Fruit fly (Drosophila melanogaster) whole organism, prepupa: ENCODE data around the gene CG1440.

ENCODE experiments used
- CG10669 ChIP-seq: fragments of 200-800 bp; sonication (Bioruptor generic); optimal IDR thresholded peaks from 3 replicates; lab custom pipeline; 2018; ENCODE audit warnings: missing biosample characterization, mild to moderate bottlenecking, missing genetic modification characterization, moderate library complexity
- CG16779 ChIP-seq: fragments of 200-800 bp; sonication (Bioruptor generic); optimal IDR thresholded peaks from 3 replicates; lab custom pipeline; 2017; ENCODE audit warnings: missing biosample characterization, mild to moderate bottlenecking, missing genetic modification characterization
- Eip75B ChIP-seq: fragments of 200-800 bp; sonication (Bioruptor generic); optimal IDR thresholded peaks from 3 replicates; lab custom pipeline; 2016; ENCODE audit warnings: missing biosample characterization, missing genetic modification characterization
- Ets21C ChIP-seq: fragments of 200-800 bp; sonication (Bioruptor generic); optimal IDR thresholded peaks from 3 replicates; lab custom pipeline; 2016; ENCODE audit warnings: missing biosample characterization, missing genetic modification characterization
- OdsH ChIP-seq: fragments of 200-800 bp; sonication (Bioruptor generic); optimal IDR thresholded peaks from 3 replicates; lab custom pipeline; 2016; ENCODE audit warnings: missing biosample characterization, missing genetic modification characterization
- Sox14 ChIP-seq: fragments of 200-800 bp; sonication (Bioruptor generic); optimal IDR thresholded peaks from 3 replicates; lab custom pipeline; 2016; ENCODE audit warnings: missing biosample characterization, missing genetic modification characterization
- dac ChIP-seq: fragments of 200-800 bp; sonication (Bioruptor generic); optimal IDR thresholded peaks from 2 replicates; lab custom pipeline; 2017; ENCODE audit warnings: missing biosample characterization, mild to moderate bottlenecking, missing genetic modification characterization
- eg ChIP-seq: fragments of 200-800 bp; sonication (Bioruptor generic); IDR thresholded peaks from 3 replicates; pipeline ENCODE4 v1.3.6; 2022; ENCODE audit warnings: missing biosample characterization, missing genetic modification characterization
- fkh ChIP-seq: fragments of 200-800 bp; sonication (Bioruptor generic); optimal IDR thresholded peaks from 3 replicates; lab custom pipeline; 2017; ENCODE audit warnings: missing biosample characterization, mild to moderate bottlenecking, missing genetic modification characterization, moderate library complexity

dm6 chrX:8409793-8410192, 27.1 kb upstream of the CG1440 start:
- TF ChIP-seq fkh (GFP tag; lab: Kevin White, UChicago): peak; percentile 42
- peak; percentile 84 for TF ChIP-seq CG16779 (tag; lab: Kevin White, UChicago)
- TF ChIP-seq eg (GFP tag; lab: Robert Waterston, UW): peak; percentile 92
- peak; percentile 4 for TF ChIP-seq CG10669 (GFP tag; lab: Kevin White, UChicago)
- no peak for TF ChIP-seq OdsH (GFP tag; lab: Kevin White, UChicago)
- TF ChIP-seq Ets21C (GFP tag; lab: Kevin White, UChicago): no peak
- peak; percentile 14 for TF ChIP-seq Eip75B
- TF ChIP-seq Sox14 (GFP tag; lab: Kevin White, UChicago): no peak
- peak; percentile 31 for TF ChIP-seq dac
